Worm (Caenorhabditis elegans): ENCODE data around the gene flp-11.

- TF ChIP-seq ama-1 (optimal IDR thresholded peaks at IDR 0.05) (no peak), ceh-13 (GFP tag; optimal IDR thresholded peaks at IDR 0.05) (no peak), tra-4 (tag; optimal IDR thresholded peaks at IDR 0.05) (no peak), pes-1 (GFP tag; IDR thresholded peaks at IDR 0.05) (no peak), hmg-4 (GFP tag; optimal IDR thresholded peaks at IDR 0.05) (no peak), B0310.2 (tag; optimal IDR thresholded peaks at IDR 0.05) (no peak), hmbx-1 (tag; optimal IDR thresholded peaks at IDR 0.05) (no peak), F13C5.2 (tag; optimal IDR thresholded peaks at IDR 0.05) (no peak), flt-1 (GFP tag; IDR thresholded peaks at IDR 0.05) (no peak)
Observed at ce11 chrX:4628350-4628749, 49.6 kb downstream of the flp-11 start.
